Worm (Caenorhabditis elegans) whole organism, late embryonic: ENCODE measurements around the gene nlp-28.

Source experiments
- ama-1 ChIP-seq: fragments of 150-350 bp; optimal IDR thresholded peaks from 2 replicates; lab custom pipeline; 2014
- dve-1 ChIP-seq: sonication (generic microtip); optimal IDR thresholded peaks from 2 replicates; lab custom pipeline; 2017; ENCODE audit warnings: antibody characterized with exemption, mild to moderate bottlenecking, missing genetic modification characterization, missing compliant biosample characterization
- unc-42 ChIP-seq: sonication (generic microtip); optimal IDR thresholded peaks from 2 replicates; lab custom pipeline; 2016; ENCODE audit warnings: missing genotype, missing genetic modification characterization, missing compliant biosample characterization

ce11 chrV:3967762-3968161 is 19.9 kb upstream of the nlp-28 start, which contains the start of gene cyp-34A8:
- TF ChIP-seq unc-42 (no peak), ama-1 (lab: Kevin White, UChicago) (no peak), dve-1 (no peak)
